Fruit fly (Drosophila melanogaster) whole organism, wandering third instar larva: ENCODE results near the gene RhoBTB.
A peak's percentile ranks its signal among the peaks of the same experiment; 100 is the strongest.

Source experiments
- Abd-B ChIP-seq: fragments of >200 bp; optimal IDR thresholded peaks from 2 replicates; lab custom pipeline; 2017; ENCODE audit warnings: missing biosample characterization, missing genetic modification characterization
- CG32264 ChIP-seq: fragments of 200-800 bp; sonication (Bioruptor generic); optimal IDR thresholded peaks from 2 replicates; lab custom pipeline; 2016; ENCODE audit warnings: missing biosample characterization, missing genetic modification characterization
- CG9705 ChIP-seq: fragments of 200-800 bp; sonication (Bioruptor generic); optimal IDR thresholded peaks from 2 replicates; lab custom pipeline; 2018; ENCODE audit warnings: missing biosample characterization, mild to moderate bottlenecking, missing genetic modification characterization
- CrebA ChIP-seq: fragments of 200-800 bp; sonication (Bioruptor generic); optimal IDR thresholded peaks from 2 replicates; lab custom pipeline; 2016; ENCODE audit warnings: missing biosample characterization, mild to moderate bottlenecking, missing genetic modification characterization, borderline replicate concordance
- Dfd ChIP-seq: fragments of >200 bp; optimal IDR thresholded peaks from 2 replicates; lab custom pipeline; 2017; ENCODE audit warnings: missing biosample characterization, missing genetic modification characterization
- Dif ChIP-seq: fragments of 200-275, 200-300 bp; sonication (Bioruptor generic); optimal IDR thresholded peaks from 2 replicates; lab custom pipeline; 2018; ENCODE audit warnings: missing biosample characterization, missing genetic modification characterization; ENCODE audit not compliant: partially characterized antibody
- GATAd ChIP-seq: sonication (Bioruptor generic); optimal IDR thresholded peaks from 2 replicates; lab custom pipeline; 2016; ENCODE audit warnings: missing biosample characterization, missing genetic modification characterization
- HLH106 ChIP-seq: fragments of 200-800 bp; optimal IDR thresholded peaks from 3 replicates; lab custom pipeline; 2019; ENCODE audit warnings: missing biosample characterization, mild to moderate bottlenecking, missing genetic modification characterization, moderate library complexity
- Hnf4 ChIP-seq: fragments of 200-800 bp; sonication (Bioruptor generic); optimal IDR thresholded peaks from 2 replicates; lab custom pipeline; 2016; ENCODE audit warnings: missing biosample characterization, mild to moderate bottlenecking, missing genetic modification characterization
- Hr78 ChIP-seq: fragments of >200 bp; optimal IDR thresholded peaks from 2 replicates; lab custom pipeline; 2017; ENCODE audit warnings: missing biosample characterization, missing genetic modification characterization
- Hr83 ChIP-seq: fragments of 200-300 bp; sonication (Bioruptor generic); optimal IDR thresholded peaks from 2 replicates; lab custom pipeline; 2016; ENCODE audit warnings: missing biosample characterization, mild to moderate bottlenecking, missing genetic modification characterization, moderate library complexity; ENCODE audit not compliant: poor library complexity, severe bottlenecking
- Jra ChIP-seq: sonication (Bioruptor generic); optimal IDR thresholded peaks from 2 replicates; lab custom pipeline; 2016; ENCODE audit warnings: missing biosample characterization, missing genetic modification characterization
- Mio ChIP-seq: sonication (Bioruptor generic); optimal IDR thresholded peaks from 2 replicates; lab custom pipeline; 2016; ENCODE audit warnings: missing biosample characterization, missing genetic modification characterization
- Myc ChIP-seq: fragments of >200 bp; optimal IDR thresholded peaks from 2 replicates; lab custom pipeline; 2017
- N ChIP-seq: fragments of >200 bp; optimal IDR thresholded peaks from 2 replicates; lab custom pipeline; 2018; ENCODE audit warnings: missing biosample characterization, missing external identifiers, missing genetic modification characterization
- OdsH ChIP-seq: fragments of 200-800 bp; sonication (Bioruptor generic); optimal IDR thresholded peaks from 2 replicates; lab custom pipeline; 2016; ENCODE audit warnings: missing biosample characterization, mild to moderate bottlenecking, missing genetic modification characterization
- Rel ChIP-seq, 2 experiments: fragments of 200-800 bp; sonication (Bioruptor generic) in 1 of 2; optimal IDR thresholded peaks; 2 replicates in 1 of 2; 3 replicates in 1 of 2; lab custom pipeline; 2016 to 2019; ENCODE audit warnings: mild to moderate bottlenecking in 2 of 2, missing biosample characterization in 2 of 2, missing genetic modification characterization in 2 of 2, moderate library complexity in 1 of 2
- Sp1 ChIP-seq: fragments of 200-800 bp; sonication (Bioruptor generic); optimal IDR thresholded peaks from 3 replicates; lab custom pipeline; 2019; ENCODE audit warnings: missing biosample characterization, mild to moderate bottlenecking, missing genetic modification characterization, moderate library complexity
- Vsx2 ChIP-seq: fragments of 200-300, 225-300 bp; sonication (Bioruptor generic); optimal IDR thresholded peaks from 2 replicates; lab custom pipeline; 2018; ENCODE audit warnings: missing biosample characterization, missing genetic modification characterization; ENCODE audit not compliant: partially characterized antibody
- br ChIP-seq: fragments of 200-800 bp; sonication (Bioruptor generic); optimal IDR thresholded peaks from 2 replicates; lab custom pipeline; 2016; ENCODE audit warnings: missing biosample characterization, missing genetic modification characterization
- brk ChIP-seq: fragments of 200-800 bp; sonication (Bioruptor generic); optimal IDR thresholded peaks from 2 replicates; lab custom pipeline; 2016; ENCODE audit warnings: missing biosample characterization, mild to moderate bottlenecking, missing genetic modification characterization
- dl ChIP-seq, 2 experiments: fragments of 175-275, 200-275 bp in 1 of 2; fragments of 200-275 bp in 1 of 2; sonication (Bioruptor generic); optimal IDR thresholded peaks; lab custom pipeline; 2018; ENCODE audit warnings: mild to moderate bottlenecking in 2 of 2, missing biosample characterization in 2 of 2, missing genetic modification characterization in 2 of 2, moderate library complexity in 2 of 2; ENCODE audit not compliant: partially characterized antibody in 2 of 2, insufficient read depth in 1 of 2
- dmrt93B ChIP-seq: fragments of 200-800 bp; sonication (Bioruptor generic); optimal IDR thresholded peaks from 2 replicates; lab custom pipeline; 2018; ENCODE audit warnings: missing biosample characterization, mild to moderate bottlenecking, missing genetic modification characterization
- dsf ChIP-seq: sonication (Bioruptor generic); optimal IDR thresholded peaks from 2 replicates; lab custom pipeline; 2016; ENCODE audit warnings: missing biosample characterization, missing genetic modification characterization, borderline replicate concordance
- ey ChIP-seq: fragments of 200-800 bp; sonication (Bioruptor generic); optimal IDR thresholded peaks from 2 replicates; lab custom pipeline; 2016; ENCODE audit warnings: missing biosample characterization, missing genetic modification characterization
- foxo ChIP-seq, 2 experiments: fragments of 200-800 bp; sonication (Bioruptor generic); optimal IDR thresholded peaks; 2 replicates in 1 of 2; 3 replicates in 1 of 2; lab custom pipeline; 2016 to 2017; ENCODE audit warnings: missing biosample characterization in 2 of 2, missing genetic modification characterization in 2 of 2
- fru ChIP-seq: fragments of 200-800 bp; sonication (Bioruptor generic); optimal IDR thresholded peaks from 3 replicates; lab custom pipeline; 2016; ENCODE audit warnings: missing biosample characterization, mild to moderate bottlenecking, missing genetic modification characterization
- h ChIP-seq: fragments of 200-800 bp; sonication (Bioruptor generic); optimal IDR thresholded peaks from 3 replicates; lab custom pipeline; 2016; ENCODE audit warnings: missing biosample characterization, mild to moderate bottlenecking, missing genetic modification characterization
- jim ChIP-seq: fragments of 175-275, 200-325 bp; sonication (Bioruptor generic); optimal IDR thresholded peaks from 2 replicates; lab custom pipeline; 2016; ENCODE audit warnings: missing biosample characterization, mild to moderate bottlenecking, missing genetic modification characterization
- lola ChIP-seq: fragments of >200 bp; optimal IDR thresholded peaks from 2 replicates; lab custom pipeline; 2017; ENCODE audit warnings: missing biosample characterization, missing genetic modification characterization
- pan ChIP-seq: fragments of >200 bp; optimal IDR thresholded peaks from 2 replicates; lab custom pipeline; 2017
- psq ChIP-seq: fragments of 200-800 bp; sonication (Bioruptor generic); optimal IDR thresholded peaks from 3 replicates; lab custom pipeline; 2017; ENCODE audit warnings: missing biosample characterization, mild to moderate bottlenecking, missing genetic modification characterization, moderate library complexity
- rgr ChIP-seq: fragments of 200-800 bp; sonication (Bioruptor generic); optimal IDR thresholded peaks from 3 replicates; lab custom pipeline; 2016; ENCODE audit warnings: missing biosample characterization, mild to moderate bottlenecking, missing genetic modification characterization
- sage ChIP-seq: fragments of 200-800 bp; sonication (Bioruptor generic); optimal IDR thresholded peaks from 2 replicates; lab custom pipeline; 2016; ENCODE audit warnings: missing biosample characterization, mild to moderate bottlenecking, missing genetic modification characterization
- sv ChIP-seq: fragments of 200-800 bp; sonication (Bioruptor generic); optimal IDR thresholded peaks from 3 replicates; lab custom pipeline; 2016; ENCODE audit warnings: missing biosample characterization, missing genetic modification characterization
- tai ChIP-seq: sonication (Bioruptor generic); optimal IDR thresholded peaks from 2 replicates; lab custom pipeline; 2016; ENCODE audit warnings: missing biosample characterization, missing genetic modification characterization
- usp ChIP-seq: fragments of >200 bp; optimal IDR thresholded peaks from 2 replicates; lab custom pipeline; 2017; ENCODE audit warnings: missing biosample characterization, missing genetic modification characterization
- woc ChIP-seq: sonication (Bioruptor generic); optimal IDR thresholded peaks from 2 replicates; lab custom pipeline; 2016; ENCODE audit warnings: missing biosample characterization, mild to moderate bottlenecking, missing genetic modification characterization

Gene RhoBTB

DNA sequence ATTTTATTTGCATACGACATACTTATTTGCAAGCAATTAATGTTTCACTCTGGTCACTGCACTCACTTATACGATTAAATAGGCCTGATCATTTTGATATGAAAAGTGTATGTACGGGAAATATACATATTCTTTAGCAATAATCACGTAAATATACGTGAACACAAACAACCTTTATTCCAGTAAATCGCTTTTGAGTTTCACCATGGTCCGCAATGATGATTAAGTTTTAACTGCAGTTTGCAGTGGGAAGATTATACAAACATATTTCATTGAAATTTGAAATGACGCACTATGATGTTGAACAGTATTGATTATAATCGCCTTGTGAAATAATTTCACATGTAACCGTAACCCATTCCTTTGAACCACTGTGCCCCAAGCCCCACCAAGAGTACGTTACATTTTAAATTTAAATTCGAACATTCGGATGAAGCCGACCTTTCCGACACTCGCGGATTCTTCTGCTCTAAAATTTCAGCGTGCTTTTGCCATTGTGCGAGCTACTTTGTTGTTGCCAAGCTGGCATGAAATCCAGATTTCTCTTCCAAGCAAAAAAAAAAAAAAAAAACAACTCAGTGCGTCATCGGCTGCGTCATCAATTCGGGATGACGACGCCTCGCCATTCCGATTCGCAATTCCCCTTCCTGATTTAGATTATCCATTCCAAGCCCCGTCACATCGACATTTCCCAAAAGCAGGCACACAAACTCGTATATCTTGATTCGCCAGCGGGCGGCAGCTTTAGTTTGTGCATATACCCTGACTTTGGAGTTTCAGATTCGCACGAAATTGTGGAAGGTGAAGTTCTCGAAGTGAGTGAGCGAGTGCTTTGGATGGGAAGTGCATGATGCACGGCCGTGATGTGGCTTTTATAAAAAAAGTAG lies 27.7 kb downstream of the RhoBTB start:
- TF ChIP-seq Rel (GFP tag; optimal IDR thresholded peaks at IDR 0.05; lab: Kevin White, UChicago) = no peak
- TF ChIP-seq Rel (tag; optimal IDR thresholded peaks at IDR 0.05; lab: Kevin White, UChicago) = peak; percentile 16
- no peak for TF ChIP-seq usp (GFP tag; lab: Kevin White, UChicago)
- no peak for TF ChIP-seq pan (lab: Kevin White, UChicago)
- no peak for TF ChIP-seq sv (GFP tag; lab: Kevin White, UChicago)
- peak; percentile 57 for TF ChIP-seq Vsx2 (GFP tag; lab: Kevin White, UChicago)
- TF ChIP-seq CG9705 (GFP tag; lab: Kevin White, UChicago) = peak; percentile 54
- TF ChIP-seq GATAd (GFP tag; lab: Kevin White, UChicago) = no peak
- TF ChIP-seq woc (GFP tag; lab: Kevin White, UChicago) = peak; percentile 52
- peak; percentile 35 for TF ChIP-seq CrebA (GFP tag; lab: Kevin White, UChicago)
- TF ChIP-seq Dfd (GFP tag; lab: Kevin White, UChicago) = no peak
- TF ChIP-seq Mio = no peak
- peak in 1 of 2 experiments; percentile 39 for TF ChIP-seq foxo (GFP tag; optimal IDR thresholded peaks at IDR 0.05; lab: Kevin White, UChicago)
- TF ChIP-seq br = no peak
- TF ChIP-seq dl (GFP tag; optimal IDR thresholded peaks at IDR 0.05; lab: Kevin White, UChicago; ENCODE audit: insufficient read depth in 1 of 2, partially characterized antibody in 2 of 2) = no peak
- no peak for TF ChIP-seq lola (GFP tag; lab: Kevin White, UChicago)
- TF ChIP-seq dsf = no peak
- no peak for TF ChIP-seq brk (GFP tag; lab: Kevin White, UChicago)
- no peak for TF ChIP-seq CG32264 (GFP tag; lab: Kevin White, UChicago)
- no peak for TF ChIP-seq Hr78 (GFP tag; lab: Kevin White, UChicago)
- TF ChIP-seq Myc (lab: Kevin White, UChicago) = no peak
- TF ChIP-seq OdsH (GFP tag; lab: Kevin White, UChicago) = peak; percentile 2
- TF ChIP-seq Sp1 = peak; percentile 70
- peak; percentile 69 for TF ChIP-seq dmrt93B (GFP tag; lab: Kevin White, UChicago)
- peak; percentile 59 for TF ChIP-seq psq
- TF ChIP-seq Abd-B (GFP tag; lab: Kevin White, UChicago) = no peak
- peak; percentile 55 for TF ChIP-seq fru (GFP tag; lab: Kevin White, UChicago)
- peak; percentile 12 for TF ChIP-seq ey (GFP tag; lab: Kevin White, UChicago)
- no peak for TF ChIP-seq N (GFP tag; lab: Kevin White, UChicago)
- no peak for TF ChIP-seq tai
- peak; percentile 20 for TF ChIP-seq rgr
- TF ChIP-seq Jra = peak; percentile 60
- peak; percentile 70 for TF ChIP-seq HLH106 (tag; lab: Kevin White, UChicago)
- peak; percentile 9 for TF ChIP-seq Hr83
- TF ChIP-seq Dif (GFP tag; lab: Kevin White, UChicago) = peak; percentile 27
- TF ChIP-seq h = peak; percentile 50
- no peak for TF ChIP-seq sage (GFP tag; lab: Kevin White, UChicago)
- TF ChIP-seq jim (GFP tag; lab: Kevin White, UChicago) = no peak
- TF ChIP-seq Hnf4 = no peak

dm6 chr3L:20404515-20404914 lies 28.5 kb downstream of the RhoBTB start:
- TF ChIP-seq pan (lab: Kevin White, UChicago) (no peak), Abd-B (GFP tag; lab: Kevin White, UChicago) (no peak)
